Fruit fly (Drosophila melanogaster) whole organism, embryonic: ENCODE data around the gene CG7069.

Experiments
- Antp ChIP-seq: fragments of 200-800 bp; sonication (Bioruptor generic); optimal IDR thresholded peaks from 3 replicates; lab custom pipeline; 2016; ENCODE audit warnings: missing biosample characterization, missing genetic modification characterization
- Atf-2 ChIP-seq: fragments of 200-800 bp; sonication (Bioruptor generic); optimal IDR thresholded peaks from 2 replicates; lab custom pipeline; 2016; ENCODE audit warnings: missing biosample characterization, missing genetic modification characterization
- Atf3 ChIP-seq: fragments of 200-800 bp; sonication (Bioruptor generic); optimal IDR thresholded peaks from 3 replicates; lab custom pipeline; 2016; ENCODE audit warnings: missing biosample characterization, missing genetic modification characterization
- Bgb ChIP-seq: fragments of 200-800 bp; sonication (Bioruptor generic); IDR thresholded peaks from 2 replicates; pipeline ENCODE4 v1.3.6; 2022; ENCODE audit warnings: missing biosample characterization, missing genetic modification characterization; ENCODE audit not compliant: partially characterized antibody
- BtbVII ChIP-seq: fragments of 200-800 bp; sonication (Bioruptor generic); optimal IDR thresholded peaks from 3 replicates; lab custom pipeline; 2017; ENCODE audit warnings: missing biosample characterization, mild to moderate bottlenecking, missing genetic modification characterization
- CG10321 ChIP-seq: fragments of 200-800 bp; sonication (Bioruptor generic); IDR thresholded peaks from 2 replicates; pipeline ENCODE4 v1.3.6; 2022; ENCODE audit warnings: missing biosample characterization, missing genetic modification characterization
- CG10979 ChIP-seq: fragments of 200-800 bp; sonication (Bioruptor generic); optimal IDR thresholded peaks from 2 replicates; lab custom pipeline; 2018; ENCODE audit warnings: missing biosample characterization, mild to moderate bottlenecking, missing genetic modification characterization, moderate library complexity
- CG11696 ChIP-seq: fragments of 200-800 bp; sonication (Bioruptor generic); IDR thresholded peaks from 2 replicates; pipeline ENCODE4 v1.3.6; 2022; ENCODE audit warnings: missing biosample characterization, missing genetic modification characterization
- CG12219 ChIP-seq: fragments of 200-800 bp; sonication (Bioruptor generic); optimal IDR thresholded peaks from 3 replicates; lab custom pipeline; 2018; ENCODE audit warnings: missing biosample characterization, mild to moderate bottlenecking, missing genetic modification characterization
- CG12299 ChIP-seq: fragments of 200-800 bp; sonication (Bioruptor generic); optimal IDR thresholded peaks from 2 replicates; lab custom pipeline; 2018; ENCODE audit warnings: missing biosample characterization, mild to moderate bottlenecking, missing genetic modification characterization
- CG12769 ChIP-seq: fragments of 200-800 bp; sonication (Bioruptor generic); optimal IDR thresholded peaks from 2 replicates; lab custom pipeline; 2019; ENCODE audit warnings: missing biosample characterization, mild to moderate bottlenecking, missing genetic modification characterization, moderate library complexity
- CG14014 ChIP-seq: fragments of 200-800 bp; sonication (Bioruptor generic); IDR thresholded peaks from 2 replicates; pipeline ENCODE4 v1.3.6; 2022; ENCODE audit warnings: missing biosample characterization, missing genetic modification characterization
- CG1602 ChIP-seq: fragments of 200-800 bp; sonication (Bioruptor generic); optimal IDR thresholded peaks from 3 replicates; lab custom pipeline; 2016; ENCODE audit warnings: missing biosample characterization, missing genetic modification characterization
- CG18619 ChIP-seq: fragments of 200-800 bp; sonication (Bioruptor generic); optimal IDR thresholded peaks from 3 replicates; lab custom pipeline; 2017; ENCODE audit warnings: missing biosample characterization, mild to moderate bottlenecking, missing genetic modification characterization
- CG2120 ChIP-seq: fragments of 200-800 bp; sonication (Bioruptor generic); optimal IDR thresholded peaks from 3 replicates; lab custom pipeline; 2016; ENCODE audit warnings: missing biosample characterization, missing genetic modification characterization
- CG2129 ChIP-seq: fragments of 200-800 bp; sonication (Bioruptor generic); IDR thresholded peaks from 2 replicates; pipeline ENCODE4 v1.3.6; 2022; ENCODE audit warnings: missing biosample characterization, missing genetic modification characterization; ENCODE audit not compliant: partially characterized antibody
- CG30403 ChIP-seq: fragments of 200-800 bp; sonication (Bioruptor generic); optimal IDR thresholded peaks from 3 replicates; lab custom pipeline; 2016; ENCODE audit warnings: missing biosample characterization, missing genetic modification characterization
- CG31388 ChIP-seq: fragments of 200-800 bp; sonication (Bioruptor generic); optimal IDR thresholded peaks from 2 replicates; lab custom pipeline; 2016; ENCODE audit warnings: missing biosample characterization, missing genetic modification characterization
- CG3847 ChIP-seq: fragments of 200-800 bp; sonication (Bioruptor generic); IDR thresholded peaks from 2 replicates; pipeline ENCODE4 v1.3.6; 2022; ENCODE audit warnings: missing biosample characterization, missing genetic modification characterization
- CG4820 ChIP-seq: fragments of 200-800 bp; sonication (Bioruptor generic); optimal IDR thresholded peaks from 3 replicates; lab custom pipeline; 2016; ENCODE audit warnings: missing biosample characterization, missing genetic modification characterization
- CG8388 ChIP-seq: fragments of 200-800 bp; sonication (Bioruptor generic); optimal IDR thresholded peaks from 2 replicates; lab custom pipeline; 2019; ENCODE audit warnings: missing biosample characterization, mild to moderate bottlenecking, missing genetic modification characterization, moderate library complexity
- E2f2 ChIP-seq: fragments of 200-800 bp; sonication (Bioruptor generic); IDR thresholded peaks from 2 replicates; pipeline ENCODE4 v1.3.6; 2022; ENCODE audit warnings: missing biosample characterization, missing genetic modification characterization
- Fer2 ChIP-seq: fragments of 200-800 bp; sonication (Bioruptor generic); optimal IDR thresholded peaks from 2 replicates; lab custom pipeline; 2018; ENCODE audit warnings: missing biosample characterization, mild to moderate bottlenecking, missing genetic modification characterization, moderate library complexity
- Fer3 ChIP-seq: fragments of 200-800 bp; sonication (Bioruptor generic); optimal IDR thresholded peaks from 2 replicates; lab custom pipeline; 2018; ENCODE audit warnings: missing biosample characterization, mild to moderate bottlenecking, missing genetic modification characterization, moderate library complexity
- HmgZ ChIP-seq: fragments of 200-800 bp; sonication (Bioruptor generic); optimal IDR thresholded peaks from 2 replicates; lab custom pipeline; 2018; ENCODE audit warnings: missing biosample characterization, mild to moderate bottlenecking, missing genetic modification characterization
- MBD-R2 ChIP-seq: fragments of 200-800 bp; sonication (Bioruptor generic); IDR thresholded peaks from 2 replicates; pipeline ENCODE4 v1.3.6; 2022; ENCODE audit warnings: missing biosample characterization, missing genetic modification characterization
- Myb ChIP-seq: fragments of 200-800 bp; sonication (Bioruptor generic); optimal IDR thresholded peaks from 2 replicates; lab custom pipeline; 2016; ENCODE audit warnings: missing biosample characterization, missing genetic modification characterization
- Rx ChIP-seq: fragments of 200-800 bp; sonication (Bioruptor generic); IDR thresholded peaks from 2 replicates; pipeline ENCODE4 v1.3.6; 2022; ENCODE audit warnings: missing biosample characterization, missing genetic modification characterization
- Vsx1 ChIP-seq: fragments of 200-800 bp; sonication (Bioruptor generic); optimal IDR thresholded peaks from 2 replicates; lab custom pipeline; 2017; ENCODE audit warnings: missing biosample characterization, mild to moderate bottlenecking, missing genetic modification characterization, missing genetic modification reagents
- Xrp1 ChIP-seq: fragments of 200-800 bp; sonication (Bioruptor generic); IDR thresholded peaks from 2 replicates; pipeline ENCODE4 v1.3.6; 2022; ENCODE audit warnings: missing biosample characterization, missing genetic modification characterization
- ac ChIP-seq: fragments of 200-800 bp; sonication (Bioruptor generic); optimal IDR thresholded peaks from 3 replicates; lab custom pipeline; 2017; ENCODE audit warnings: missing biosample characterization, mild to moderate bottlenecking, missing genetic modification characterization
- ase ChIP-seq: fragments of 200-800 bp; sonication (Bioruptor generic); IDR thresholded peaks from 3 replicates; pipeline ENCODE4 v1.3.6; 2022; ENCODE audit warnings: missing biosample characterization, missing genetic modification characterization
- bab2 ChIP-seq: fragments of 200-800 bp; sonication (Bioruptor generic); optimal IDR thresholded peaks from 2 replicates; lab custom pipeline; 2016; ENCODE audit warnings: missing biosample characterization, missing genetic modification characterization
- bbx ChIP-seq: fragments of 200-800 bp; sonication (Bioruptor generic); IDR thresholded peaks from 2 replicates; pipeline ENCODE4 v1.3.6; 2022; ENCODE audit warnings: missing biosample characterization, missing genetic modification characterization; ENCODE audit not compliant: partially characterized antibody
- chm ChIP-seq: fragments of 200-800 bp; sonication (Bioruptor generic); IDR thresholded peaks from 2 replicates; pipeline ENCODE4 v1.3.6; 2022; ENCODE audit warnings: missing biosample characterization, missing genetic modification characterization
- corto ChIP-seq: fragments of 200-800 bp; sonication (Bioruptor generic); optimal IDR thresholded peaks from 2 replicates; lab custom pipeline; 2016; ENCODE audit warnings: missing biosample characterization, mild to moderate bottlenecking, missing genetic modification characterization, moderate library complexity
- ems ChIP-seq: fragments of 200-800 bp; sonication (Bioruptor generic); optimal IDR thresholded peaks from 3 replicates; lab custom pipeline; 2016; ENCODE audit warnings: missing biosample characterization, missing genetic modification characterization
- grau ChIP-seq: fragments of 200-800 bp; optimal IDR thresholded peaks from 3 replicates; lab custom pipeline; 2019; ENCODE audit warnings: missing biosample characterization, mild to moderate bottlenecking, missing genetic modification characterization, moderate library complexity
- gro ChIP-seq: fragments of 200-800 bp; sonication (Bioruptor generic); optimal IDR thresholded peaks from 2 replicates; lab custom pipeline; 2016; ENCODE audit warnings: missing biosample characterization, missing genetic modification characterization
- her ChIP-seq: fragments of 200-800 bp; sonication (Bioruptor generic); optimal IDR thresholded peaks from 2 replicates; lab custom pipeline; 2016; ENCODE audit warnings: missing biosample characterization, missing genetic modification characterization
- jigr1 ChIP-seq: fragments of 200-800 bp; sonication (Bioruptor generic); IDR thresholded peaks from 3 replicates; pipeline ENCODE4 v1.3.6; 2022; ENCODE audit warnings: missing biosample characterization, missing genetic modification characterization
- kah ChIP-seq: fragments of 200-800 bp; sonication (Bioruptor generic); optimal IDR thresholded peaks from 2 replicates; lab custom pipeline; 2018; ENCODE audit warnings: missing biosample characterization, mild to moderate bottlenecking, missing genetic modification characterization
- kni ChIP-seq: fragments of 200-800 bp; sonication (Bioruptor generic); optimal IDR thresholded peaks from 3 replicates; lab custom pipeline; 2017; ENCODE audit warnings: mild to moderate bottlenecking, missing biosample characterization, missing genetic modification reagents, missing genetic modification characterization
- nau ChIP-seq: fragments of 200-800 bp; sonication (Bioruptor generic); optimal IDR thresholded peaks from 3 replicates; lab custom pipeline; 2017; ENCODE audit warnings: missing biosample characterization, mild to moderate bottlenecking, missing genetic modification characterization, missing genetic modification reagents
- p53 ChIP-seq: fragments of 200-800 bp; sonication (Bioruptor generic); optimal IDR thresholded peaks from 2 replicates; lab custom pipeline; 2016; ENCODE audit warnings: missing biosample characterization, missing genetic modification characterization
- pnt ChIP-seq: fragments of 200-800 bp; sonication (Bioruptor generic); optimal IDR thresholded peaks from 3 replicates; lab custom pipeline; 2016; ENCODE audit warnings: missing biosample characterization, missing genetic modification characterization
- sd ChIP-seq: fragments of 200-800 bp; sonication (Bioruptor generic); optimal IDR thresholded peaks from 3 replicates; lab custom pipeline; 2018; ENCODE audit warnings: missing biosample characterization, mild to moderate bottlenecking, missing genetic modification characterization, moderate library complexity
- sna ChIP-seq: fragments of 200-800 bp; sonication (Bioruptor generic); IDR thresholded peaks from 2 replicates; pipeline ENCODE4 v1.3.6; 2022; ENCODE audit warnings: missing biosample characterization, missing genetic modification characterization; ENCODE audit not compliant: partially characterized antibody
- unpg ChIP-seq: fragments of 200-800 bp; sonication (Bioruptor generic); optimal IDR thresholded peaks from 3 replicates; lab custom pipeline; 2018; ENCODE audit warnings: missing biosample characterization, mild to moderate bottlenecking, missing genetic modification characterization, moderate library complexity
- yki ChIP-seq: fragments of >200 bp; optimal IDR thresholded peaks from 3 replicates; lab custom pipeline; 2018

Gene CG7069

dm6 chr3R:22362218-22362907, 10.3 kb upstream of the CG7069 start, which contains the start of the genes JMJD6, CG7071 and Muted (continued):
- TF ChIP-seq sna (GFP tag; lab: Robert Waterston, UW): peak; percentile 91
- peak; percentile 93 for TF ChIP-seq Fer3
- peak; percentile 84 for TF ChIP-seq kni
- TF ChIP-seq HmgZ: peak; percentile 93
- peak; percentile 90 for TF ChIP-seq Rx (GFP tag; lab: Robert Waterston, UW)
- peak; percentile 79 for TF ChIP-seq E2f2 (GFP tag; lab: Robert Waterston, UW)
- TF ChIP-seq ac (GFP tag; lab: Kevin White, UChicago): peak; percentile 52
- TF ChIP-seq CG18619 (GFP tag; lab: Kevin White, UChicago): peak; percentile 83
- TF ChIP-seq Antp (GFP tag; lab: Kevin White, UChicago): peak; percentile 73
- peak; percentile 92 for TF ChIP-seq unpg (GFP tag; lab: Kevin White, UChicago)
- TF ChIP-seq CG11696 (GFP tag; lab: Robert Waterston, UW): peak; percentile 75
- peak; percentile 87 for TF ChIP-seq CG8388 (GFP tag; lab: Kevin White, UChicago)
- peak; percentile 80 for TF ChIP-seq nau (GFP tag; lab: Kevin White, UChicago)
- TF ChIP-seq bbx (GFP tag; lab: Robert Waterston, UW): peak; percentile 63; the same call in 1 of the 2 replicates
- peak; percentile 79 for TF ChIP-seq CG2129 (GFP tag; lab: Robert Waterston, UW)
- TF ChIP-seq CG14014: peak; percentile 92
- peak; percentile 85 for TF ChIP-seq BtbVII
- peak; percentile 75 for TF ChIP-seq CG31388
- peak; percentile 93 for TF ChIP-seq CG1602 (GFP tag; lab: Kevin White, UChicago)
- TF ChIP-seq Atf3: peak; percentile 86
- TF ChIP-seq Atf-2 (GFP tag; lab: Kevin White, UChicago): peak; percentile 87
- peak; percentile 40; the same call in 1 of the 2 replicates for TF ChIP-seq CG10321 (GFP tag; lab: Robert Waterston, UW)
- TF ChIP-seq sd: peak; percentile 73
- TF ChIP-seq grau (tag; lab: Kevin White, UChicago): peak; percentile 83
- TF ChIP-seq MBD-R2: peak; percentile 83
- peak; percentile 79 for TF ChIP-seq Vsx1
- TF ChIP-seq CG10979 (tag; lab: Kevin White, UChicago): peak; percentile 84
- peak; percentile 89 for TF ChIP-seq ems
- peak; percentile 95 for TF ChIP-seq CG3847 (GFP tag; lab: Robert Waterston, UW)
- peak; percentile 76 for TF ChIP-seq corto (GFP tag; lab: Kevin White, UChicago)
- TF ChIP-seq CG30403: peak; percentile 96
- peak; percentile 68 for TF ChIP-seq Bgb
- TF ChIP-seq CG4820 (GFP tag; lab: Kevin White, UChicago): peak; percentile 86
- peak; percentile 80; the same call in 1 of the 2 replicates for TF ChIP-seq chm (GFP tag; lab: Robert Waterston, UW)
- TF ChIP-seq CG12219 (GFP tag; lab: Kevin White, UChicago): peak; percentile 71
- TF ChIP-seq CG2120 (GFP tag; lab: Kevin White, UChicago): peak; percentile 98
- TF ChIP-seq Fer2: peak; percentile 92
- TF ChIP-seq jigr1 (GFP tag; lab: Robert Waterston, UW): peak; percentile 79
- peak; percentile 94 for TF ChIP-seq Xrp1 (GFP tag; lab: Robert Waterston, UW)
- peak; percentile 89 for TF ChIP-seq bab2 (GFP tag; lab: Kevin White, UChicago)
- TF ChIP-seq CG12769 (tag; lab: Kevin White, UChicago): peak; percentile 74
- peak; percentile 91 for TF ChIP-seq CG12299 (tag; lab: Kevin White, UChicago)
- TF ChIP-seq kah (GFP tag; lab: Kevin White, UChicago): peak; percentile 59
- peak; percentile 71 for TF ChIP-seq Myb (GFP tag; lab: Kevin White, UChicago)
- peak; percentile 30 for TF ChIP-seq her (GFP tag; lab: Kevin White, UChicago)
- TF ChIP-seq ase (GFP tag; lab: Robert Waterston, UW): peak; percentile 90
- TF ChIP-seq pnt (GFP tag; lab: Kevin White, UChicago): peak; percentile 89
- TF ChIP-seq yki (lab: Kevin White, UChicago): no peak
- TF ChIP-seq gro (GFP tag; lab: Kevin White, UChicago): peak; percentile 93
- TF ChIP-seq p53 (GFP tag; lab: Kevin White, UChicago): peak; percentile 19
